Fruit fly (Drosophila melanogaster) whole organism, adult: ENCODE measurements around the gene Osi18.

Source experiments
- CG7045 ChIP-seq: fragments of 200-800 bp; sonication (Bioruptor generic); optimal IDR thresholded peaks from 2 replicates; lab custom pipeline; 2017; ENCODE audit warnings: missing biosample characterization, mild to moderate bottlenecking, missing genetic modification characterization
- Crg-1 ChIP-seq: fragments of 200-800 bp; sonication (Bioruptor generic); optimal IDR thresholded peaks from 2 replicates; lab custom pipeline; 2016; ENCODE audit warnings: missing biosample characterization, missing genetic modification characterization
- Hr96 ChIP-seq: fragments of 200-800 bp; sonication (Bioruptor generic); optimal IDR thresholded peaks from 2 replicates; lab custom pipeline; 2016; ENCODE audit warnings: missing biosample characterization, missing genetic modification characterization
- Mnt ChIP-seq: fragments of 200-800 bp; sonication (Bioruptor generic); optimal IDR thresholded peaks from 2 replicates; lab custom pipeline; 2016; ENCODE audit warnings: missing biosample characterization, mild to moderate bottlenecking, missing genetic modification characterization
- cic ChIP-seq: fragments of 200-800 bp; sonication (Bioruptor generic); optimal IDR thresholded peaks from 2 replicates; lab custom pipeline; 2017; ENCODE audit warnings: missing biosample characterization, mild to moderate bottlenecking, missing genetic modification characterization, moderate library complexity
- cnc ChIP-seq, 2 experiments: fragments of >200 bp; optimal IDR thresholded peaks; 2 replicates each; lab custom pipeline; 2017
- kay ChIP-seq: fragments of 200-800 bp; sonication (Bioruptor generic); peaks from one replicate; lab custom pipeline; 2016; ENCODE audit warnings: missing biosample characterization, missing genetic modification characterization, borderline replicate concordance
- pad ChIP-seq: fragments of 200-800 bp; sonication (Bioruptor generic); optimal IDR thresholded peaks from 3 replicates; lab custom pipeline; 2017; ENCODE audit warnings: missing biosample characterization, missing genetic modification characterization, mild to moderate bottlenecking, moderate library complexity, missing genetic modification reagents
- tj ChIP-seq: fragments of 200-800 bp; sonication (Bioruptor generic); optimal IDR thresholded peaks from 3 replicates; lab custom pipeline; 2017; ENCODE audit warnings: missing biosample characterization, mild to moderate bottlenecking, missing genetic modification characterization, moderate library complexity

DNA sequence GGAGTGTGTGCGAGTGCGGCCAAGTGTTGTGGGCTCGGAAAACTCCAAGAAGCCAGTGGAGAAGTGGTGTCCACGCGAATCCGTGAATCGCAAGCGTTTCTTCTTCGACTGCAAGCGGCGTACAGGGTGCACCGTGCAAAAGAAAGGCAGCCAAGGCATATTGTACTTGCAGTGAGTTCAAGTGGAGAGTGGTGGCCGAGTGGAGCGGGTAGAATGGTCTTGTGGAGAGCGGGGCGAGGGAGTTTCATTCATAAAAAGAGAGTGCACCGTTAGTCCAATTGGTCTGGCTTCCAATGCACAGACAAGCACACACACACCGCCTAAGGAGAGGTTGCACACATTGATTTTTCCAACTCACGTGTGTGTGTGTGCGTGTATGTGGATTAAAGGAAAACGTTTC lies 21.1 kb downstream of the Osi18 start:
- no peak for TF ChIP-seq Mnt (GFP tag; lab: Kevin White, UChicago)
- TF ChIP-seq Crg-1 (GFP tag; lab: Kevin White, UChicago): no peak
- TF ChIP-seq CG7045 (GFP tag; lab: Kevin White, UChicago): no peak
- peak; percentile 34 for TF ChIP-seq cic (GFP tag; lab: Kevin White, UChicago)
- no peak for TF ChIP-seq cnc (optimal IDR thresholded peaks at IDR 0.05; lab: Kevin White, UChicago)
- no peak for TF ChIP-seq tj (GFP tag; lab: Kevin White, UChicago)
- TF ChIP-seq kay (GFP tag; lab: Kevin White, UChicago): no peak
- peak; percentile 92 for TF ChIP-seq pad (GFP tag; lab: Kevin White, UChicago)
- no peak for TF ChIP-seq Hr96 (GFP tag; lab: Kevin White, UChicago)
